Worm (Caenorhabditis elegans) whole organism, young adult: Measurements from ENCODE around the gene mel-46.
"Not testable (repeated sequence)": the region's sequence is repeated elsewhere in the genome, so short reads cannot be mapped to it uniquely, and the experiment has no call there.

ENCODE experiments used
- B0019.2 ChIP-seq: fragments of 200-800 bp; sonication (Bioruptor generic); conservative IDR thresholded peaks from 2 replicates; pipeline ENCODE4 v1.3.6; 2022; ENCODE audit warnings: missing genetic modification reagents, missing genetic modification characterization, missing compliant biosample characterization
- B0336.3 ChIP-seq: fragments of 200-800 bp; sonication (Bioruptor generic); IDR thresholded peaks from 2 replicates; pipeline ENCODE4 v1.3.6; 2022; ENCODE audit warnings: missing genetic modification characterization, missing compliant biosample characterization
- C17E4.6 ChIP-seq: fragments of 200-800 bp; sonication (Bioruptor generic); IDR thresholded peaks from 2 replicates; pipeline ENCODE4 v1.3.6; 2022; ENCODE audit warnings: missing genetic modification reagents, missing genetic modification characterization, missing compliant biosample characterization
- Y53G8AR.9 ChIP-seq: fragments of 200-800 bp; sonication (Bioruptor generic); conservative IDR thresholded peaks from 2 replicates; pipeline ENCODE4 v1.3.6; 2022; ENCODE audit warnings: missing genetic modification reagents, missing genetic modification characterization, missing compliant biosample characterization
- Y56A3A.18 ChIP-seq: fragments of 200-800 bp; sonication (Bioruptor generic); IDR thresholded peaks from 2 replicates; pipeline ENCODE4 v1.3.6; 2022; ENCODE audit warnings: missing genetic modification reagents, missing genetic modification characterization, missing compliant biosample characterization
- Y67H2A.10 ChIP-seq: fragments of 200-800 bp; sonication (Bioruptor generic); conservative IDR thresholded peaks from 2 replicates; pipeline ENCODE4 v1.3.6; 2022; ENCODE audit warnings: missing genetic modification reagents, missing genetic modification characterization, missing compliant biosample characterization
- Y79H2A.3 ChIP-seq: fragments of 200-800 bp; sonication (Bioruptor generic); conservative IDR thresholded peaks from 2 replicates; pipeline ENCODE4 v1.3.6; 2022; ENCODE audit warnings: missing genetic modification reagents, missing genetic modification characterization, missing compliant biosample characterization
- Y95B8A.8 ChIP-seq: fragments of 200-800 bp; sonication (Bioruptor generic); IDR thresholded peaks from 2 replicates; pipeline ENCODE4 v1.3.6; 2022; ENCODE audit warnings: missing genetic modification reagents, missing genetic modification characterization, missing compliant biosample characterization
- aptf-2 ChIP-seq: fragments of 200-800 bp; sonication (Bioruptor generic); conservative IDR thresholded peaks from 2 replicates; pipeline ENCODE4 v1.3.6; 2022; ENCODE audit warnings: missing genetic modification reagents, missing genetic modification characterization, missing compliant biosample characterization
- attf-3 ChIP-seq: fragments of 200-800 bp; sonication (Bioruptor generic); conservative IDR thresholded peaks from 2 replicates; pipeline ENCODE4 v1.3.6; 2022; ENCODE audit warnings: missing genetic modification reagents, missing genetic modification characterization, missing compliant biosample characterization
- attf-5 ChIP-seq: fragments of 200-800 bp; sonication (Bioruptor generic); optimal IDR thresholded peaks from 2 replicates; lab custom pipeline; 2018; ENCODE audit warnings: mild to moderate bottlenecking, missing genetic modification characterization, missing compliant biosample characterization
- attf-6 ChIP-seq: fragments of 200-800 bp; sonication (Bioruptor generic); IDR thresholded peaks from 2 replicates; pipeline ENCODE4 v1.3.6; 2022; ENCODE audit warnings: missing genetic modification reagents, missing genetic modification characterization, missing compliant biosample characterization
- cebp-1 ChIP-seq, 2 experiments: fragments of 200-800 bp in 1 of 2; sonication (Bioruptor generic) in 1 of 2; sonication (generic microtip) in 1 of 2; IDR thresholded peaks in 1 of 2; optimal IDR thresholded peaks in 1 of 2; 2 replicates each; pipeline versions ENCODE4 v1.3.6 to Lab custom; 2017 to 2022; ENCODE audit warnings: missing compliant biosample characterization in 2 of 2, missing genetic modification characterization in 2 of 2, mild to moderate bottlenecking in 1 of 2, missing genetic modification reagents in 1 of 2, moderate library complexity in 1 of 2
- cebp-2 ChIP-seq: fragments of 200-800 bp; sonication (Bioruptor generic); IDR thresholded peaks from 2 replicates; pipeline ENCODE4 v1.3.6; 2022; ENCODE audit warnings: missing genetic modification characterization, missing compliant biosample characterization
- ceh-40 ChIP-seq: fragments of 200-800 bp; sonication (Bioruptor generic); IDR thresholded peaks from 2 replicates; pipeline ENCODE4 v1.3.6; 2022; ENCODE audit warnings: missing genetic modification characterization, missing compliant biosample characterization
- ceh-91 ChIP-seq: fragments of 200-800 bp; sonication (Bioruptor generic); IDR thresholded peaks from 2 replicates; pipeline ENCODE4 v1.3.6; 2022; ENCODE audit warnings: missing genetic modification reagents, missing genetic modification characterization, missing compliant biosample characterization
- dox-1 ChIP-seq: fragments of 200-800 bp; sonication (Bioruptor generic); IDR thresholded peaks from 2 replicates; pipeline ENCODE4 v1.3.6; 2022; ENCODE audit warnings: missing genetic modification reagents, missing genetic modification characterization, missing compliant biosample characterization
- dpl-1 ChIP-seq: fragments of 150-350 bp; optimal IDR thresholded peaks from 2 replicates; lab custom pipeline; 2014; ENCODE audit warnings: missing biosample characterization, missing genetic modification reagents, missing genetic modification characterization
- efl-1 ChIP-seq: fragments of 150-350 bp; optimal IDR thresholded peaks from 2 replicates; lab custom pipeline; 2014; ENCODE audit warnings: missing biosample characterization, missing genetic modification reagents, missing genetic modification characterization
- egl-44 ChIP-seq: fragments of 200-800 bp; sonication (Bioruptor generic); IDR thresholded peaks from 2 replicates; pipeline ENCODE4 v1.3.6; 2022; ENCODE audit warnings: missing genetic modification reagents, missing genetic modification characterization, missing compliant biosample characterization
- egrh-3 ChIP-seq: fragments of 200-800 bp; sonication (Bioruptor generic); IDR thresholded peaks from 2 replicates; pipeline ENCODE4 v1.3.6; 2022; ENCODE audit warnings: missing genetic modification reagents, missing genetic modification characterization, missing compliant biosample characterization
- ekl-4 ChIP-seq: fragments of 200-800 bp; sonication (Bioruptor generic); IDR thresholded peaks from 2 replicates; pipeline ENCODE4 v1.3.6; 2022; ENCODE audit warnings: missing genetic modification reagents, missing genetic modification characterization, missing compliant biosample characterization
- hmg-1.2 ChIP-seq: fragments of 200-800 bp; sonication (Bioruptor generic); IDR thresholded peaks from 2 replicates; pipeline ENCODE4 v1.3.6; 2022; ENCODE audit warnings: missing genetic modification reagents, missing genetic modification characterization, missing compliant biosample characterization
- hsf-1 ChIP-seq: fragments of 200-800 bp; sonication (Bioruptor generic); IDR thresholded peaks from 2 replicates; pipeline ENCODE4 v1.3.6; 2022; ENCODE audit warnings: missing genetic modification reagents, missing genetic modification characterization, missing compliant biosample characterization
- let-526 ChIP-seq: fragments of 200-800 bp; sonication (Bioruptor generic); IDR thresholded peaks from 2 replicates; pipeline ENCODE4 v1.3.6; 2022; ENCODE audit warnings: missing genetic modification reagents, missing genetic modification characterization, missing compliant biosample characterization
- let-607 ChIP-seq, 2 experiments: fragments of 200-800 bp in 1 of 2; sonication (Bioruptor generic) in 1 of 2; sonication (generic microtip) in 1 of 2; optimal IDR thresholded peaks; 2 replicates each; lab custom pipeline; 2016 to 2018; ENCODE audit warnings: mild to moderate bottlenecking in 2 of 2, missing compliant biosample characterization in 2 of 2, missing genetic modification characterization in 2 of 2, moderate library complexity in 2 of 2, missing genotype in 1 of 2
- lin-26 ChIP-seq: fragments of 200-800 bp; sonication (Bioruptor generic); IDR thresholded peaks from 2 replicates; pipeline ENCODE4 v1.3.6; 2022; ENCODE audit warnings: missing genetic modification reagents, missing genetic modification characterization, missing compliant biosample characterization
- lin-54 ChIP-seq: fragments of 200-800 bp; sonication (Bioruptor generic); optimal IDR thresholded peaks from 2 replicates; lab custom pipeline; 2018; ENCODE audit warnings: mild to moderate bottlenecking, missing genetic modification characterization, missing compliant biosample characterization
- lir-1 ChIP-seq: fragments of 200-800 bp; sonication (Bioruptor generic); conservative IDR thresholded peaks from 2 replicates; pipeline ENCODE4 v1.3.6; 2022; ENCODE audit warnings: missing genetic modification reagents, missing genetic modification characterization, missing compliant biosample characterization
- madf-6 ChIP-seq: fragments of 200-800 bp; sonication (Bioruptor generic); IDR thresholded peaks from 2 replicates; pipeline ENCODE4 v1.3.6; 2022; ENCODE audit warnings: missing genetic modification reagents, missing genetic modification characterization, missing compliant biosample characterization
- madf-8 ChIP-seq: fragments of 200-800 bp; sonication (Bioruptor generic); conservative IDR thresholded peaks from 2 replicates; pipeline ENCODE4 v1.3.6; 2022; ENCODE audit warnings: missing genetic modification reagents, missing genetic modification characterization, missing compliant biosample characterization
- mcd-1 ChIP-seq: fragments of 200-800 bp; sonication (Bioruptor generic); IDR thresholded peaks from 2 replicates; pipeline ENCODE4 v1.3.6; 2022; ENCODE audit warnings: missing genetic modification reagents, missing genetic modification characterization, missing compliant biosample characterization
- nhr-120 ChIP-seq: fragments of 200-800 bp; sonication (Bioruptor generic); IDR thresholded peaks from 2 replicates; pipeline ENCODE4 v1.3.6; 2022; ENCODE audit warnings: missing genetic modification characterization, missing compliant biosample characterization
- nhr-80 ChIP-seq: sonication (generic microtip); optimal IDR thresholded peaks from 2 replicates; lab custom pipeline; 2016; ENCODE audit warnings: missing genetic modification characterization, missing compliant biosample characterization
- pbrm-1 ChIP-seq: fragments of 200-800 bp; sonication (Bioruptor generic); IDR thresholded peaks from 2 replicates; pipeline ENCODE4 v1.3.6; 2022; ENCODE audit warnings: missing genetic modification reagents, missing genetic modification characterization, missing compliant biosample characterization
- rcor-1 ChIP-seq: fragments of 200-800 bp; sonication (Bioruptor generic); IDR thresholded peaks from 2 replicates; pipeline ENCODE4 v1.3.6; 2022; ENCODE audit warnings: missing genetic modification reagents, missing genetic modification characterization, missing compliant biosample characterization
- sea-2 ChIP-seq: fragments of 200-800 bp; sonication (Bioruptor generic); IDR thresholded peaks from 2 replicates; pipeline ENCODE4 v1.3.6; 2022; ENCODE audit warnings: missing genetic modification characterization, missing compliant biosample characterization
- snpc-4 ChIP-seq, 5 experiments: fragments of 150-350 bp in 1 of 5; sonication (generic microtip) in 4 of 5; optimal IDR thresholded peaks; 2 replicates each; lab custom pipeline; 2014 to 2018; ENCODE audit warnings: missing genetic modification characterization in 5 of 5, missing biosample characterization in 3 of 5, antibody characterized with exemption in 2 of 5, mild to moderate bottlenecking in 2 of 5, missing compliant biosample characterization in 2 of 5, missing genotype in 2 of 5, moderate library complexity in 2 of 5, missing genetic modification reagents in 1 of 5
- tbp1 ChIP-seq: fragments of 200-800 bp; sonication (Bioruptor generic); optimal IDR thresholded peaks from 2 replicates; lab custom pipeline; 2018; ENCODE audit warnings: mild to moderate bottlenecking, missing genetic modification characterization, missing compliant biosample characterization
- tlf-1 ChIP-seq: fragments of 200-800 bp; sonication (Bioruptor generic); optimal IDR thresholded peaks from 2 replicates; lab custom pipeline; 2018; ENCODE audit warnings: mild to moderate bottlenecking, missing genetic modification characterization, missing compliant biosample characterization
- xnd-1 ChIP-seq: sonication (generic microtip); optimal IDR thresholded peaks from 2 replicates; lab custom pipeline; 2016; ENCODE audit warnings: missing genotype, missing genetic modification reagents, missing genetic modification characterization, missing compliant biosample characterization
- zfh-2 ChIP-seq: fragments of 200-800 bp; sonication (Bioruptor generic); conservative IDR thresholded peaks from 2 replicates; pipeline ENCODE4 v1.3.6; 2022; ENCODE audit warnings: missing genetic modification reagents, missing genetic modification characterization, missing compliant biosample characterization
- ztf-18 ChIP-seq: sonication (generic microtip); optimal IDR thresholded peaks from 2 replicates; lab custom pipeline; 2016; ENCODE audit warnings: missing genotype, mild to moderate bottlenecking, missing genetic modification characterization, missing compliant biosample characterization
- ztf-6 ChIP-seq: fragments of 200-800 bp; sonication (Bioruptor generic); IDR thresholded peaks from 2 replicates; pipeline ENCODE4 v1.3.6; 2022; ENCODE audit warnings: missing genetic modification reagents, missing genetic modification characterization, missing compliant biosample characterization

The mel-46 gene

DNA sequence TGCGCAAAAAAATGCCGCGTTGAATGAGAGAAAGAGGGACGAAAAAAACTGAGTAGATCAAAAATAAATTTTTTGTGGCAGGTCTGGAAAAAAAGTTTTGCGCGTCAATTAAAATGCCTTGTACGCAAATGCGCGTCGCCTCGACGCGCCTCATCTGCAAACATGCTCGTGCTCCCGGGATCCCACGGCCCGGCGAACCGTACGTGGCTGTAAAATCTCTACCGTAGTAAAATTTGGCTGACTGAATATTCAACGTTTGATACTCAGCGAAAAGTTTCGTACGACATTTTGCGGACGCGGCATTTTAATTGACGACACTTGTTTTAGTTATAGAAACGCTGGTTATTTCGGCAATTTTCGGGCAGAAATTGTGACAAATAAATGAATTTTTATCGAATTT is 17.9 kb downstream of the mel-46 start (continued):
- TF ChIP-seq cebp-2: peak; percentile 98
- TF ChIP-seq lir-1 (GFP tag; lab: Robert Waterston, UW): peak; percentile 92
- peak; percentile 99 for TF ChIP-seq mcd-1
- TF ChIP-seq ztf-6: peak; percentile 84
- peak; percentile 97 for TF ChIP-seq attf-6 (GFP tag; lab: Robert Waterston, UW)
- peak; percentile 49 for TF ChIP-seq ztf-18
- TF ChIP-seq B0019.2 (GFP tag; lab: Robert Waterston, UW): peak; percentile 86
- TF ChIP-seq nhr-80 (tag; lab: Kevin White, UChicago): peak; percentile 28
- not testable (repeated sequence) for TF ChIP-seq snpc-4 (GFP tag; optimal IDR thresholded peaks at IDR 0.05; lab: Kevin White, UChicago)
- TF ChIP-seq snpc-4 (tag; optimal IDR thresholded peaks at IDR 0.05; lab: Kevin White, UChicago): peak in 2 of 4 experiments; percentile 60 to 83
- TF ChIP-seq lin-26 (GFP tag; lab: Robert Waterston, UW): peak; percentile 78
- peak; percentile 94 for TF ChIP-seq madf-6 (GFP tag; lab: Robert Waterston, UW)
- TF ChIP-seq cebp-1 (GFP tag; IDR thresholded peaks at IDR 0.05; lab: Robert Waterston, UW): peak; percentile 93
- peak; percentile 80 for TF ChIP-seq cebp-1 (tag; optimal IDR thresholded peaks at IDR 0.05; lab: Kevin White, UChicago)
- TF ChIP-seq ekl-4 (GFP tag; lab: Robert Waterston, UW): peak; percentile 98
- TF ChIP-seq let-607 (tag; optimal IDR thresholded peaks at IDR 0.05; lab: Kevin White, UChicago): peak; percentile 52 to 74
- TF ChIP-seq egl-44: peak; percentile 95
- TF ChIP-seq lin-54 (GFP tag; lab: Kevin White, UChicago): peak; percentile 71
- TF ChIP-seq Y56A3A.18 (GFP tag; lab: Robert Waterston, UW): peak; percentile 97
- TF ChIP-seq C17E4.6 (GFP tag; lab: Robert Waterston, UW): peak; percentile 94
- peak; percentile 50 for TF ChIP-seq xnd-1
- peak; percentile 93 for TF ChIP-seq aptf-2
- TF ChIP-seq ceh-40: 0 out of 2 replicates have a peak, but pooled peaks have one; percentile 11
- TF ChIP-seq dpl-1 (GFP tag; lab: Kevin White, UChicago): peak; percentile 26
- TF ChIP-seq pbrm-1 (GFP tag; lab: Robert Waterston, UW): peak; percentile 98
- peak; percentile 100 for TF ChIP-seq dox-1 (GFP tag; lab: Robert Waterston, UW)
- TF ChIP-seq B0336.3 (GFP tag; lab: Robert Waterston, UW): peak; percentile 76
- TF ChIP-seq attf-5 (GFP tag; lab: Kevin White, UChicago): peak; percentile 84
- peak; percentile 99 for TF ChIP-seq Y53G8AR.9 (GFP tag; lab: Robert Waterston, UW)
- peak; percentile 64 for TF ChIP-seq efl-1
- TF ChIP-seq ceh-91 (GFP tag; lab: Robert Waterston, UW): peak; percentile 94
- peak; percentile 54 for TF ChIP-seq tbp1 (GFP tag; lab: Kevin White, UChicago)
- peak; percentile 99 for TF ChIP-seq hmg-1.2
- TF ChIP-seq sea-2 (GFP tag; lab: Robert Waterston, UW): peak; percentile 90
- peak; percentile 82 for TF ChIP-seq egrh-3 (GFP tag; lab: Robert Waterston, UW)
- TF ChIP-seq zfh-2 (GFP tag; lab: Robert Waterston, UW): peak; percentile 68
- TF ChIP-seq hsf-1 (GFP tag; lab: Robert Waterston, UW): peak; percentile 89
- TF ChIP-seq tlf-1 (GFP tag; lab: Kevin White, UChicago): peak; percentile 48
- peak; percentile 98 for TF ChIP-seq Y95B8A.8 (GFP tag; lab: Robert Waterston, UW)
- peak; percentile 96 for TF ChIP-seq rcor-1 (GFP tag; lab: Robert Waterston, UW)
- peak; percentile 88 for TF ChIP-seq Y67H2A.10 (GFP tag; lab: Robert Waterston, UW)
- TF ChIP-seq Y79H2A.3 (GFP tag; lab: Robert Waterston, UW): peak; percentile 91
- peak; percentile 94 for TF ChIP-seq let-526 (GFP tag; lab: Robert Waterston, UW)
- 0 out of 2 replicates have a peak, but pooled peaks have one; percentile 87 for TF ChIP-seq nhr-120
- TF ChIP-seq attf-3: peak; percentile 85
- peak; percentile 84 for TF ChIP-seq madf-8
